Worm (Caenorhabditis elegans) whole organism, young adult: Measurements from ENCODE around the gene C43C3.4.

Experiments
- B0019.2 ChIP-seq: fragments of 200-800 bp; sonication (Bioruptor generic); conservative IDR thresholded peaks from 2 replicates; pipeline ENCODE4 v1.3.6; 2022; ENCODE audit warnings: missing genetic modification reagents, missing genetic modification characterization, missing compliant biosample characterization
- B0035.1 ChIP-seq: sonication (generic microtip); optimal IDR thresholded peaks from 2 replicates; lab custom pipeline; 2016; ENCODE audit warnings: missing genetic modification characterization, mild to moderate bottlenecking, missing compliant biosample characterization, missing genotype, missing genetic modification reagents
- B0261.1 ChIP-seq: sonication (generic microtip); optimal IDR thresholded peaks from 2 replicates; lab custom pipeline; 2016; ENCODE audit warnings: mild to moderate bottlenecking, missing genetic modification characterization, moderate library complexity, missing compliant biosample characterization
- B0336.3 ChIP-seq: fragments of 200-800 bp; sonication (Bioruptor generic); IDR thresholded peaks from 2 replicates; pipeline ENCODE4 v1.3.6; 2022; ENCODE audit warnings: missing genetic modification characterization, missing compliant biosample characterization
- C06A6.2 ChIP-seq: fragments of 200-800 bp; sonication (Bioruptor generic); conservative IDR thresholded peaks from 2 replicates; pipeline ENCODE4 v1.3.6; 2022; ENCODE audit warnings: missing genetic modification characterization, missing compliant biosample characterization
- C17E4.6 ChIP-seq: fragments of 200-800 bp; sonication (Bioruptor generic); IDR thresholded peaks from 2 replicates; pipeline ENCODE4 v1.3.6; 2022; ENCODE audit warnings: missing genetic modification reagents, missing genetic modification characterization, missing compliant biosample characterization
- F23B12.7 ChIP-seq: sonication (generic microtip); optimal IDR thresholded peaks from 2 replicates; lab custom pipeline; 2017; ENCODE audit warnings: missing genetic modification characterization, mild to moderate bottlenecking, missing compliant biosample characterization, antibody characterized with exemption, moderate library complexity; ENCODE audit not compliant: insufficient read depth
- F52B5.7 ChIP-seq: sonication (generic microtip); optimal IDR thresholded peaks from 2 replicates; lab custom pipeline; 2016; ENCODE audit warnings: mild to moderate bottlenecking, missing genetic modification characterization, missing compliant biosample characterization
- F57C9.4 ChIP-seq: sonication (generic microtip); optimal IDR thresholded peaks from 2 replicates; lab custom pipeline; 2017; ENCODE audit warnings: mild to moderate bottlenecking, missing genetic modification characterization, missing compliant biosample characterization
- Y56A3A.18 ChIP-seq: fragments of 200-800 bp; sonication (Bioruptor generic); IDR thresholded peaks from 2 replicates; pipeline ENCODE4 v1.3.6; 2022; ENCODE audit warnings: missing genetic modification reagents, missing genetic modification characterization, missing compliant biosample characterization
- akir-1 ChIP-seq: fragments of 200-800 bp; sonication (Bioruptor generic); optimal IDR thresholded peaks from 2 replicates; lab custom pipeline; 2018; ENCODE audit warnings: mild to moderate bottlenecking, missing genetic modification characterization, moderate library complexity, missing compliant biosample characterization
- atf-7 ChIP-seq: sonication (generic microtip); optimal IDR thresholded peaks from 2 replicates; lab custom pipeline; 2017; ENCODE audit warnings: mild to moderate bottlenecking, missing genetic modification characterization, missing compliant biosample characterization
- bed-1 ChIP-seq: fragments of 200-800 bp; sonication (Bioruptor generic); IDR thresholded peaks from 2 replicates; pipeline ENCODE4 v1.3.6; 2022; ENCODE audit warnings: missing genetic modification reagents, missing genetic modification characterization, missing compliant biosample characterization
- bed-2 ChIP-seq: fragments of 200-800 bp; sonication (Bioruptor generic); IDR thresholded peaks from 2 replicates; pipeline ENCODE4 v1.3.6; 2022; ENCODE audit warnings: missing genetic modification reagents, missing genetic modification characterization, missing compliant biosample characterization
- egl-18 ChIP-seq: fragments of 200-800 bp; sonication (Bioruptor generic); IDR thresholded peaks from 2 replicates; pipeline ENCODE4 v1.3.6; 2022; ENCODE audit warnings: missing genetic modification reagents, missing genetic modification characterization, missing compliant biosample characterization
- egl-44 ChIP-seq: fragments of 200-800 bp; sonication (Bioruptor generic); IDR thresholded peaks from 2 replicates; pipeline ENCODE4 v1.3.6; 2022; ENCODE audit warnings: missing genetic modification reagents, missing genetic modification characterization, missing compliant biosample characterization
- ekl-4 ChIP-seq: fragments of 200-800 bp; sonication (Bioruptor generic); IDR thresholded peaks from 2 replicates; pipeline ENCODE4 v1.3.6; 2022; ENCODE audit warnings: missing genetic modification reagents, missing genetic modification characterization, missing compliant biosample characterization
- ets-4 ChIP-seq: fragments of 200-800 bp; sonication (Bioruptor generic); optimal IDR thresholded peaks from 2 replicates; lab custom pipeline; 2018; ENCODE audit warnings: mild to moderate bottlenecking, missing genetic modification characterization, missing compliant biosample characterization
- hlh-26 ChIP-seq: fragments of 200-800 bp; sonication (Bioruptor generic); conservative IDR thresholded peaks from 2 replicates; pipeline ENCODE4 v1.3.6; 2022; ENCODE audit warnings: missing genetic modification reagents, missing genetic modification characterization, missing compliant biosample characterization
- hmg-1.2 ChIP-seq: fragments of 200-800 bp; sonication (Bioruptor generic); IDR thresholded peaks from 2 replicates; pipeline ENCODE4 v1.3.6; 2022; ENCODE audit warnings: missing genetic modification reagents, missing genetic modification characterization, missing compliant biosample characterization
- hsf-1 ChIP-seq: fragments of 200-800 bp; sonication (Bioruptor generic); IDR thresholded peaks from 2 replicates; pipeline ENCODE4 v1.3.6; 2022; ENCODE audit warnings: missing genetic modification reagents, missing genetic modification characterization, missing compliant biosample characterization
- lin-35 ChIP-seq, 3 experiments: fragments of 150-350 bp in 2 of 3; sonication (generic microtip) in 1 of 3; optimal IDR thresholded peaks; 2 replicates each; lab custom pipeline; 2014 to 2018; ENCODE audit warnings: missing biosample characterization in 3 of 3, missing genetic modification characterization in 3 of 3, missing genetic modification reagents in 3 of 3
- lin-40 ChIP-seq: sonication (generic microtip); optimal IDR thresholded peaks from 2 replicates; lab custom pipeline; 2016; ENCODE audit warnings: missing genetic modification characterization, mild to moderate bottlenecking, missing compliant biosample characterization, missing genotype, missing genetic modification reagents
- lir-1 ChIP-seq: fragments of 200-800 bp; sonication (Bioruptor generic); conservative IDR thresholded peaks from 2 replicates; pipeline ENCODE4 v1.3.6; 2022; ENCODE audit warnings: missing genetic modification reagents, missing genetic modification characterization, missing compliant biosample characterization
- madf-6 ChIP-seq: fragments of 200-800 bp; sonication (Bioruptor generic); IDR thresholded peaks from 2 replicates; pipeline ENCODE4 v1.3.6; 2022; ENCODE audit warnings: missing genetic modification reagents, missing genetic modification characterization, missing compliant biosample characterization
- mxl-1 ChIP-seq: sonication (generic microtip); optimal IDR thresholded peaks from 2 replicates; lab custom pipeline; 2016; ENCODE audit warnings: missing genetic modification characterization, missing compliant biosample characterization
- nhr-179 ChIP-seq: sonication (generic microtip); optimal IDR thresholded peaks from 2 replicates; lab custom pipeline; 2016; ENCODE audit warnings: mild to moderate bottlenecking, missing genetic modification characterization, missing compliant biosample characterization
- nhr-80 ChIP-seq: sonication (generic microtip); optimal IDR thresholded peaks from 2 replicates; lab custom pipeline; 2016; ENCODE audit warnings: missing genetic modification characterization, missing compliant biosample characterization
- rcor-1 ChIP-seq: fragments of 200-800 bp; sonication (Bioruptor generic); IDR thresholded peaks from 2 replicates; pipeline ENCODE4 v1.3.6; 2022; ENCODE audit warnings: missing genetic modification reagents, missing genetic modification characterization, missing compliant biosample characterization
- rec-8 ChIP-seq, 2 experiments: sonication (generic microtip); optimal IDR thresholded peaks; 2 replicates each; lab custom pipeline; 2016; ENCODE audit warnings: mild to moderate bottlenecking in 2 of 2, missing genetic modification characterization in 2 of 2, missing genetic modification reagents in 2 of 2, missing genotype in 2 of 2, missing biosample characterization in 1 of 2, missing compliant biosample characterization in 1 of 2, moderate library complexity in 1 of 2
- sdz-38 ChIP-seq: sonication (generic microtip); optimal IDR thresholded peaks from 2 replicates; lab custom pipeline; 2016; ENCODE audit warnings: missing genotype, missing genetic modification characterization, missing compliant biosample characterization
- sea-2 ChIP-seq: fragments of 200-800 bp; sonication (Bioruptor generic); IDR thresholded peaks from 2 replicates; pipeline ENCODE4 v1.3.6; 2022; ENCODE audit warnings: missing genetic modification characterization, missing compliant biosample characterization
- snpc-1.1 ChIP-seq: sonication (generic microtip); optimal IDR thresholded peaks from 2 replicates; lab custom pipeline; 2017; ENCODE audit warnings: missing genetic modification characterization, mild to moderate bottlenecking, missing compliant biosample characterization, antibody characterized with exemption, moderate library complexity, missing genotype, missing genetic modification reagents; ENCODE audit not compliant: insufficient read depth
- snpc-1.3 ChIP-seq: sonication (generic microtip); optimal IDR thresholded peaks from 2 replicates; lab custom pipeline; 2017; ENCODE audit warnings: missing genetic modification characterization, mild to moderate bottlenecking, missing compliant biosample characterization, antibody characterized with exemption, moderate library complexity, missing genotype, missing genetic modification reagents; ENCODE audit not compliant: insufficient read depth
- snpc-4 ChIP-seq, 5 experiments: fragments of 150-350 bp in 1 of 5; sonication (generic microtip) in 4 of 5; optimal IDR thresholded peaks; 2 replicates each; lab custom pipeline; 2014 to 2018; ENCODE audit warnings: missing genetic modification characterization in 5 of 5, missing biosample characterization in 3 of 5, antibody characterized with exemption in 2 of 5, mild to moderate bottlenecking in 2 of 5, missing compliant biosample characterization in 2 of 5, missing genotype in 2 of 5, moderate library complexity in 2 of 5, missing genetic modification reagents in 1 of 5
- sptf-2 ChIP-seq: fragments of 200-800 bp; sonication (Bioruptor generic); optimal IDR thresholded peaks from 2 replicates; lab custom pipeline; 2018; ENCODE audit warnings: mild to moderate bottlenecking, missing genetic modification characterization, missing compliant biosample characterization
- tlf-1 ChIP-seq: fragments of 200-800 bp; sonication (Bioruptor generic); optimal IDR thresholded peaks from 2 replicates; lab custom pipeline; 2018; ENCODE audit warnings: mild to moderate bottlenecking, missing genetic modification characterization, missing compliant biosample characterization
- unc-62 ChIP-seq: fragments of 150-350 bp; optimal IDR thresholded peaks from 2 replicates; lab custom pipeline; 2014; ENCODE audit warnings: missing biosample characterization, missing genetic modification reagents, missing genetic modification characterization
- zfh-2 ChIP-seq: fragments of 200-800 bp; sonication (Bioruptor generic); conservative IDR thresholded peaks from 2 replicates; pipeline ENCODE4 v1.3.6; 2022; ENCODE audit warnings: missing genetic modification reagents, missing genetic modification characterization, missing compliant biosample characterization
- ztf-22 ChIP-seq: fragments of 200-800 bp; sonication (Bioruptor generic); optimal IDR thresholded peaks from 2 replicates; lab custom pipeline; 2018; ENCODE audit warnings: mild to moderate bottlenecking, missing genetic modification characterization, moderate library complexity, missing compliant biosample characterization
- ztf-26 ChIP-seq: sonication (generic microtip); optimal IDR thresholded peaks from 2 replicates; lab custom pipeline; 2017; ENCODE audit warnings: missing genetic modification characterization, missing compliant biosample characterization
- ztf-28 ChIP-seq: fragments of 200-800 bp; sonication (Bioruptor generic); IDR thresholded peaks from 2 replicates; pipeline ENCODE4 v1.3.6; 2022; ENCODE audit warnings: missing genetic modification reagents, missing genetic modification characterization, missing compliant biosample characterization
- ztf-3 ChIP-seq: fragments of 200-800 bp; sonication (Bioruptor generic); optimal IDR thresholded peaks from 2 replicates; lab custom pipeline; 2018; ENCODE audit warnings: mild to moderate bottlenecking, missing genetic modification characterization, missing compliant biosample characterization

C43C3.4 gene

ce11 chrX:9637700-9638099 is 37.0 kb downstream of the C43C3.4 start (continued):
- TF ChIP-seq rcor-1 (GFP tag; lab: Robert Waterston, UW), result peak; percentile 73
- no peak for TF ChIP-seq hlh-26
- peak; percentile 89 for TF ChIP-seq Y56A3A.18 (GFP tag; lab: Robert Waterston, UW)
- peak; percentile 67 for TF ChIP-seq nhr-179 (tag; lab: Kevin White, UChicago)
- no peak for TF ChIP-seq snpc-1.1 (tag; lab: Kevin White, UChicago)
- peak; percentile 51 for TF ChIP-seq atf-7 (tag; lab: Kevin White, UChicago)
- TF ChIP-seq madf-6 (GFP tag; lab: Robert Waterston, UW), result no peak; the same call in 1 of the 2 replicates
- peak; percentile 95 for TF ChIP-seq B0261.1 (tag; lab: Kevin White, UChicago)
- peak; percentile 72 for TF ChIP-seq sptf-2 (GFP tag; lab: Kevin White, UChicago)
- TF ChIP-seq rec-8 (tag; optimal IDR thresholded peaks at IDR 0.05; lab: Kevin White, UChicago), result peak; percentile 45 to 90
- TF ChIP-seq ztf-3, result no peak
- TF ChIP-seq egl-44 (GFP tag; lab: Robert Waterston, UW), result peak; percentile 87
- peak; percentile 86 for TF ChIP-seq snpc-1.3
- TF ChIP-seq F57C9.4, result no peak
- no peak for TF ChIP-seq egl-18 (GFP tag; lab: Robert Waterston, UW)
- no peak for TF ChIP-seq sea-2 (GFP tag; lab: Robert Waterston, UW)
- TF ChIP-seq lin-40 (tag; lab: Kevin White, UChicago), result peak; percentile 50
- TF ChIP-seq B0035.1 (tag; lab: Kevin White, UChicago), result peak; percentile 47
- peak; percentile 77 for TF ChIP-seq snpc-4 (GFP tag; optimal IDR thresholded peaks at IDR 0.05; lab: Kevin White, UChicago)
- peak in 2 of 4 experiments; percentile 41 to 74 for TF ChIP-seq snpc-4 (tag; optimal IDR thresholded peaks at IDR 0.05; lab: Kevin White, UChicago)
- TF ChIP-seq sdz-38 (tag; lab: Kevin White, UChicago), result no peak
- no peak for TF ChIP-seq ztf-28 (GFP tag; lab: Robert Waterston, UW)
- TF ChIP-seq F23B12.7 (tag; lab: Kevin White, UChicago), result peak; percentile 11
- TF ChIP-seq unc-62 (GFP tag; lab: Kevin White, UChicago), result no peak
- no peak; the same call in 1 of the 2 replicates for TF ChIP-seq hsf-1
- TF ChIP-seq bed-1 (GFP tag; lab: Robert Waterston, UW), result peak; percentile 85; the same call in 1 of the 2 replicates
- TF ChIP-seq lir-1, result 0 out of 2 replicates have a peak, but pooled peaks have one; percentile 21
- TF ChIP-seq F52B5.7 (tag; lab: Kevin White, UChicago), result peak; percentile 80
- peak; percentile 61; the same call in 1 of the 2 replicates for TF ChIP-seq B0019.2 (GFP tag; lab: Robert Waterston, UW)
- peak; percentile 84 for TF ChIP-seq mxl-1 (tag; lab: Kevin White, UChicago)
- TF ChIP-seq lin-35 (GFP tag; optimal IDR thresholded peaks at IDR 0.05; lab: Kevin White, UChicago), result peak in 1 of 3 experiments; percentile 68
- TF ChIP-seq ztf-26 (tag; lab: Kevin White, UChicago), result peak; percentile 48
- TF ChIP-seq bed-2 (GFP tag; lab: Robert Waterston, UW), result no peak
- TF ChIP-seq B0336.3 (GFP tag; lab: Robert Waterston, UW), result no peak
- peak; percentile 11 for TF ChIP-seq ets-4 (GFP tag; lab: Kevin White, UChicago)
- TF ChIP-seq akir-1 (GFP tag; lab: Kevin White, UChicago), result peak; percentile 55
- no peak for TF ChIP-seq ztf-22 (GFP tag; lab: Kevin White, UChicago)

- TF ChIP-seq hmg-1.2 (peak; percentile 10; the same call in 1 of the 2 replicates), sea-2 (GFP tag; lab: Robert Waterston, UW) (0 out of 2 replicates have a peak, but pooled peaks have one; percentile 18), C06A6.2 (GFP tag; lab: Robert Waterston, UW) (no peak), tlf-1 (no peak), F57C9.4 (no peak), C17E4.6 (GFP tag; lab: Robert Waterston, UW) (no peak), nhr-80 (tag; lab: Kevin White, UChicago) (peak; percentile 38), ekl-4 (GFP tag; lab: Robert Waterston, UW) (no peak), zfh-2 (GFP tag; lab: Robert Waterston, UW) (peak; percentile 86)
Measured at ce11 chrX:9637137-9637536, 37.6 kb downstream of the C43C3.4 start.
